Worm (Caenorhabditis elegans) whole organism, L4/young adult: Measurements from ENCODE around the gene oxi-1.

Experiments used
- W03F9.2 ChIP-seq: fragments of 150-350 bp; optimal IDR thresholded peaks from 2 replicates; lab custom pipeline; 2014; ENCODE audit warnings: missing biosample characterization, missing genetic modification characterization
- him-1 ChIP-seq: sonication (generic microtip); optimal IDR thresholded peaks from 2 replicates; lab custom pipeline; 2016; ENCODE audit warnings: missing genotype, missing genetic modification reagents, missing genetic modification characterization, missing compliant biosample characterization

DNA sequence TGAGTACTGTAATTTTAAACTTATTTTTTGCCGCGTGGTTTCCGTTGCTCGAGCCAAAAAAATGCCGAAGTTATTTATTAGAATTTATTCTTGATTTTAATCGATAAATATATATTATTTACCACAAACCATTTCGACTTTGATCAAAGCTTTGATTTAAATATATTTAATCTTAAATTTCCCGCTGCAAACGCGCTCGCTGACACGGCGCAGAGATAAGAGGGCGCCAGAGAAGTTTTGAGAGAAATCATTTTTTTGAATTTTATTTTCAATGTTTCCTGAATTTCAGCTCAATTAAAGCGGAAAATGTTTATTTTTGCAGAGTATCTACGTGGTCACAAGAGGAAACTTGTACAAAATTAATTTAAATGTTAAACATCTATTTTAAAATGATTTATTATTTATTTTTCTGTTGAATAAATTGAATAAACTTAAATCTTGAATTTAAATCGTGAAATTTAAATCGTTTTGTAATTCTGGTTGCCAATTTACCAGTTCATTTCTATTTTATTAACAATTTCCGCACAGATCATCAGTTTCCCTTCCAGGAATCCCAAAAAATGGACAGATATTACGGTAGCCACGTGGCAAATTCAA is 37.8 kb downstream of the oxi-1 start, which contains the start of gene com-1:
- TF ChIP-seq W03F9.2 (peak; percentile 38), him-1 (no peak)
